Worm (Caenorhabditis elegans) whole organism, midembryonic: ENCODE data around the gene cyp-13A12.

ENCODE experiments used
- T22C8.4 ChIP-seq: fragments of 200-800 bp; sonication (Bioruptor generic); IDR thresholded peaks from 2 replicates; pipeline ENCODE4 v1.3.6; 2022; ENCODE audit warnings: missing genetic modification characterization, missing compliant biosample characterization
- cog-1 ChIP-seq: sonication (generic microtip); optimal IDR thresholded peaks from 2 replicates; lab custom pipeline; 2016; ENCODE audit warnings: missing genetic modification characterization, missing compliant biosample characterization
- flt-1 ChIP-seq: fragments of 200-800 bp; sonication (Bioruptor generic); IDR thresholded peaks from 2 replicates; pipeline ENCODE4 v1.3.6; 2022; ENCODE audit warnings: missing genetic modification characterization, missing compliant biosample characterization
- klf-2 ChIP-seq: fragments of 200-800 bp; sonication (Bioruptor generic); conservative IDR thresholded peaks from 2 replicates; pipeline ENCODE4 v1.3.6; 2022; ENCODE audit warnings: missing genetic modification reagents, missing genetic modification characterization, missing compliant biosample characterization
- med-1 ChIP-seq: sonication (generic microtip); optimal IDR thresholded peaks from 2 replicates; lab custom pipeline; 2017; ENCODE audit warnings: missing genetic modification characterization, mild to moderate bottlenecking, missing compliant biosample characterization, antibody characterized with exemption, missing genetic modification reagents; ENCODE audit not compliant: insufficient read depth
- ref-1 ChIP-seq: fragments of 200-800 bp; sonication (Bioruptor generic); conservative IDR thresholded peaks from 2 replicates; pipeline ENCODE4 v1.3.6; 2022; ENCODE audit warnings: missing genetic modification reagents, missing genetic modification characterization, missing compliant biosample characterization
- tab-1 ChIP-seq: fragments of 200-800 bp; sonication (Bioruptor generic); IDR thresholded peaks from 2 replicates; pipeline ENCODE4 v1.3.6; 2022; ENCODE audit warnings: missing genetic modification characterization, missing compliant biosample characterization
- ztf-23 ChIP-seq: fragments of 200-800 bp; sonication (Bioruptor generic); IDR thresholded peaks from 2 replicates; pipeline ENCODE4 v1.3.6; 2022; ENCODE audit warnings: missing genetic modification reagents, missing genetic modification characterization, missing compliant biosample characterization
- ztf-29 ChIP-seq: fragments of 200-800 bp; sonication (Bioruptor generic); IDR thresholded peaks from 2 replicates; pipeline ENCODE4 v1.3.6; 2022; ENCODE audit warnings: missing genetic modification reagents, missing genetic modification characterization, missing compliant biosample characterization

The cyp-13A12 gene

DNA sequence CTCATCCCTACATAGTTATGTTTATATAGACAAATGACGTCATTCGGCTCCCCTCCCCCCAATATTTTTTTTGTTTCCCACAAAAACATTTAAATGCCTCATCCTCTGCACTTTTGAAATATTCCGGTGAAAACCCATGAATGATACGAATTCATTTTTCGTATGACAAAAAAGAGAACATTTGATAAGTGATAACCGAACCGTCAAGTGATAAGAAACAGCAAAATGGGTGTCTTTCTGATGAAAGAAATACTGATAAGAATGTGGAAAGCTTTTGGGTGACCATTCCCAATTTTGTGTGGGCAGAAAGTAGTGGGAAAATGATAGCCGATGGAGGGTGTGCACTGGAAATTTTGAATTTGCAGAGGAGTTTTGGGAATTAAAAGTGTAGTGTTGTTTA is 35.0 kb downstream of the cyp-13A12 start:
- TF ChIP-seq ref-1 (GFP tag; lab: Robert Waterston, UW) (no peak), ztf-29 (GFP tag; lab: Robert Waterston, UW) (no peak), tab-1 (no peak), med-1 (GFP tag; lab: Kevin White, UChicago) (no peak), flt-1 (no peak), ztf-23 (no peak)

- TF ChIP-seq klf-2 (GFP tag; lab: Robert Waterston, UW) (no peak), med-1 (GFP tag; lab: Kevin White, UChicago) (no peak), flt-1 (peak; percentile 59; the same call in 1 of the 2 replicates), ref-1 (GFP tag; lab: Robert Waterston, UW) (no peak), ztf-29 (GFP tag; lab: Robert Waterston, UW) (no peak), cog-1 (tag; lab: Kevin White, UChicago) (peak; percentile 65), T22C8.4 (no peak)
These were observed 36.8 kb downstream of the cyp-13A12 start for ce11 chrIII:13061136-13061535.

DNA sequence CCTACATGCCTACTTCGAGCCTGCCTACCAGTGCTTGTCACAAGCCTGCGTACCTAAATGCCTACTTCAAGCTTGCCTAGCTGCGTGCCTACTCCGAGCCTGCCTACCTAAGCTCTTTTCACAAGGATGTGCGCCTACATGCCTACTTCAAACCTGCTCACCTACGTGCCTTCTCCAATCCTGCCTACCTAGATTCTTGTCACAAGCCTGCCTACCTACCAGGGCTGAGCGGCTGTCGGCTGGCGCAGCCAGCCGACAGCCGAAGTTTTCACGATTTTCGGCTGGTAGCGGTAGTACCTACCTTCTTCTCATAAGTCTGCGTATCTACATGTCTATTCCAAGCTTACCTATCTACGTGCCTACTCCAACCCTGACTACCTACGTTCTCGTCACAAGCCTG is 37.4 kb downstream of the cyp-13A12 start:
- TF ChIP-seq tab-1 (no peak), cog-1 (tag; lab: Kevin White, UChicago) (no peak), med-1 (GFP tag; lab: Kevin White, UChicago) (no peak), ref-1 (GFP tag; lab: Robert Waterston, UW) (no peak), ztf-23 (no peak), flt-1 (no peak), ztf-29 (GFP tag; lab: Robert Waterston, UW) (no peak)

- TF ChIP-seq ztf-23 (peak; percentile 82), flt-1 (peak; percentile 68; the same call in 1 of the 2 replicates), ztf-29 (GFP tag; lab: Robert Waterston, UW) (no peak; the same call in 1 of the 2 replicates), cog-1 (tag; lab: Kevin White, UChicago) (peak; percentile 98)
These were observed 38.1 kb downstream of the cyp-13A12 start for ce11 chrIII:13062414-13062965.

ce11 chrIII:13062989-13063388 is 38.6 kb downstream of the cyp-13A12 start:
- TF ChIP-seq klf-2 (GFP tag; lab: Robert Waterston, UW) (no peak), flt-1 (no peak; the same call in 1 of the 2 replicates), med-1 (GFP tag; lab: Kevin White, UChicago) (peak; percentile 4), ref-1 (GFP tag; lab: Robert Waterston, UW) (no peak), cog-1 (tag; lab: Kevin White, UChicago) (no peak), ztf-23 (no peak), tab-1 (no peak), ztf-29 (GFP tag; lab: Robert Waterston, UW) (no peak)

ce11 chrIII:13064213-13065184 is 40.2 kb downstream of the cyp-13A12 start:
- TF ChIP-seq cog-1 (tag; lab: Kevin White, UChicago) (peak; percentile 4), ztf-29 (GFP tag; lab: Robert Waterston, UW) (no peak)

ce11 chrIII:13065694-13066093 is 41.3 kb downstream of the cyp-13A12 start:
- TF ChIP-seq med-1 (GFP tag; lab: Kevin White, UChicago) (no peak), cog-1 (tag; lab: Kevin White, UChicago) (no peak), klf-2 (GFP tag; lab: Robert Waterston, UW) (no peak), ztf-29 (GFP tag; lab: Robert Waterston, UW) (no peak), T22C8.4 (no peak), tab-1 (no peak), flt-1 (no peak), ref-1 (GFP tag; lab: Robert Waterston, UW) (no peak)

DNA sequence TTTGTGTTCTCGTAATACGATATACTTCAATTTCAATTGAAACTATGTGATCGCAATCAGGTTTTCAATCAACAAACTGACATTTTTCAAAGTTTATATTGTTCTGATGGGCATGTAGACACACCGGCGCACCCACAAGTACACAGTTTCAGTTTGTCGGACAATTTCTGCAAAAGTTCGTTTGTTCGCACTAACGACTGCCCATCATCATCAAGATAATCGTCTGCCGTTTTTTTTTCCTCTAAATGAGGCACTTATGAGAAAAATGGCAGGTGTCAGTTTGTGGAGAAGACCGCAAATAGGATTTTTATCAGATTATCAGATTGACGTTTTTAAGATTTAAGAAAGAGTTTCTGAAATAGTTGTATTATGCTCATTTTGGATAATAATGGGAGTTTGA is 42.5 kb downstream of the cyp-13A12 start:
- TF ChIP-seq ztf-23 (no peak), med-1 (GFP tag; lab: Kevin White, UChicago) (no peak), T22C8.4 (no peak), klf-2 (GFP tag; lab: Robert Waterston, UW) (no peak), ztf-29 (GFP tag; lab: Robert Waterston, UW) (no peak), ref-1 (GFP tag; lab: Robert Waterston, UW) (no peak), cog-1 (tag; lab: Kevin White, UChicago) (no peak), tab-1 (no peak), flt-1 (no peak)

- peak; percentile 91 for TF ChIP-seq cog-1 (tag; lab: Kevin White, UChicago)
- TF ChIP-seq ztf-23: peak; percentile 78
- TF ChIP-seq ztf-29 (GFP tag; lab: Robert Waterston, UW): no peak; the same call in 1 of the 2 replicates
- TF ChIP-seq tab-1: 0 out of 2 replicates have a peak, but pooled peaks have one; percentile 18
- TF ChIP-seq flt-1: peak; percentile 81
- TF ChIP-seq klf-2 (GFP tag; lab: Robert Waterston, UW): no peak
- no peak for TF ChIP-seq ref-1 (GFP tag; lab: Robert Waterston, UW)
- TF ChIP-seq med-1 (GFP tag; lab: Kevin White, UChicago): no peak
- no peak for TF ChIP-seq T22C8.4
These were observed 43.8 kb downstream of the cyp-13A12 start for ce11 chrIII:13067884-13068767.
